Worm (Caenorhabditis elegans): ENCODE data around the gene grl-6.

ce11 chrX:6430510-6430909 is 20.2 kb downstream of the grl-6 start, which contains the start of gene ctsa-2:
- no peak for TF ChIP-seq sea-1 (GFP tag; conservative IDR thresholded peaks at IDR 0.05)
- TF ChIP-seq ets-7 (tag; optimal IDR thresholded peaks at IDR 0.05) = no peak
- TF ChIP-seq ama-1 (optimal IDR thresholded peaks at IDR 0.05) = no peak
- TF ChIP-seq aly-1 (tag; optimal IDR thresholded peaks at IDR 0.05) = no peak
- no peak for TF ChIP-seq hmg-4 (GFP tag; optimal IDR thresholded peaks at IDR 0.05)
- no peak for TF ChIP-seq scrt-1 (GFP tag; IDR thresholded peaks at IDR 0.05)
- no peak for TF ChIP-seq tbx-37 (GFP tag; conservative IDR thresholded peaks at IDR 0.05)
- TF ChIP-seq flt-1 (GFP tag; IDR thresholded peaks at IDR 0.05) = no peak
- TF ChIP-seq F13C5.2 (tag; optimal IDR thresholded peaks at IDR 0.05) = no peak
- TF ChIP-seq hmbx-1 (tag; optimal IDR thresholded peaks at IDR 0.05) = no peak
- no peak for TF ChIP-seq ceh-36 (tag; optimal IDR thresholded peaks at IDR 0.05)
- no peak for TF ChIP-seq tra-4 (tag; optimal IDR thresholded peaks at IDR 0.05)
- no peak for TF ChIP-seq pes-1 (GFP tag; IDR thresholded peaks at IDR 0.05)

Measured in whole organism, early embryonic.